Fruit fly (Drosophila melanogaster): ENCODE measurements around the gene CG1801.

The CG1801 gene

dm6 chrX:21339476-21339931 is 22.2 kb upstream of the CG1801 start, which contains the start of the genes tty and fliI (continued):
- TF ChIP-seq CG10631 (GFP tag; optimal IDR thresholded peaks at IDR 0.05) (peak; percentile 86), achi (GFP tag; optimal IDR thresholded peaks at IDR 0.05) (peak; percentile 85), CG16779 (tag; optimal IDR thresholded peaks at IDR 0.05) (peak; percentile 95), CG4318 (GFP tag; optimal IDR thresholded peaks at IDR 0.05) (peak; percentile 82), CG3919 (GFP tag; optimal IDR thresholded peaks at IDR 0.05) (peak; percentile 90), fd85E (GFP tag; optimal IDR thresholded peaks at IDR 0.05) (peak; percentile 63), dsx (GFP tag; optimal IDR thresholded peaks at IDR 0.05; ENCODE audit: poor library complexity, severe bottlenecking) (peak; percentile 81), eg (GFP tag; IDR thresholded peaks at IDR 0.05) (peak; percentile 96), CG32006 (GFP tag; optimal IDR thresholded peaks at IDR 0.05) (peak; percentile 92), net (GFP tag; optimal IDR thresholded peaks at IDR 0.05) (peak; percentile 84), ss (GFP tag; optimal IDR thresholded peaks at IDR 0.05) (peak; percentile 97), CG7368 (GFP tag; optimal IDR thresholded peaks at IDR 0.05) (peak; percentile 87), CG1621 (tag; optimal IDR thresholded peaks at IDR 0.05) (peak; percentile 88), CG10669 (GFP tag; optimal IDR thresholded peaks at IDR 0.05) (peak; percentile 84), pdm3 (GFP tag; optimal IDR thresholded peaks at IDR 0.05) (peak; percentile 92), CG31627 (GFP tag; optimal IDR thresholded peaks at IDR 0.05) (peak; percentile 91), CG6792 (GFP tag; optimal IDR thresholded peaks at IDR 0.05) (peak; percentile 84), CG34406 (GFP tag; optimal IDR thresholded peaks at IDR 0.05) (peak; percentile 70), OdsH (GFP tag; optimal IDR thresholded peaks at IDR 0.05) (peak; percentile 91), Sox15 (GFP tag; optimal IDR thresholded peaks at IDR 0.05) (peak; percentile 86), CG6808 (GFP tag; optimal IDR thresholded peaks at IDR 0.05) (peak; percentile 95), Lpt (GFP tag; optimal IDR thresholded peaks at IDR 0.05) (peak; percentile 78), salr (GFP tag; optimal IDR thresholded peaks at IDR 0.05) (peak; percentile 75 to 88), CG9139 (GFP tag; optimal IDR thresholded peaks at IDR 0.05) (peak; percentile 93)

DNA sequence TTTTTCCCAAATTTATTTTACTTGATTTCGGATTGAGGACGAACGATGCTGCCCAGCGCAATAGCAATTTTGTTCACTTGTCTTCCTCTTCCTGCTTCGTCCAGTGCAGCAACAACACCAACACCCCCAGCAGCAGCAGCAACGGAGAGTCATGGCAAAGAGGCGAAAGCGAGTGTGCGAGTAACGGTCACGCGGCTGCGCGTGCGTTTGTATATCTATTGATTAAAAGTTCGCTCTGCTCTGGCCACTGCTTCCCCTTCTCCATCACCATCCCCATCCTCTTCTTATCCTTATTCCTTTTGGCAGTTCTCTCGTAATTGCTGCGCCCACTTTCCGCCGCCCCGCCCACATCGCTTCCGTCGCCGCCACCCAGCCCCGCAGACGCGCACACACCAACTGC is 20.8 kb upstream of the CG1801 start:
- no peak for TF ChIP-seq Smox (GFP tag; optimal IDR thresholded peaks at IDR 0.05)
- no peak for TF ChIP-seq CG3919 (GFP tag; optimal IDR thresholded peaks at IDR 0.05)
- no peak for TF ChIP-seq CG34406 (GFP tag; optimal IDR thresholded peaks at IDR 0.05)
- no peak for TF ChIP-seq CG4318 (GFP tag; optimal IDR thresholded peaks at IDR 0.05)
- TF ChIP-seq CG11762 (GFP tag; optimal IDR thresholded peaks at IDR 0.05; ENCODE audit: insufficient read depth): no peak
- no peak for TF ChIP-seq cyc (GFP tag; optimal IDR thresholded peaks at IDR 0.05)
- TF ChIP-seq CG16779 (tag; optimal IDR thresholded peaks at IDR 0.05): no peak
- no peak for TF ChIP-seq CG9139 (GFP tag; optimal IDR thresholded peaks at IDR 0.05)
- no peak for TF ChIP-seq Met (GFP tag; optimal IDR thresholded peaks at IDR 0.05)
- TF ChIP-seq Eip78C (GFP tag): no peak
- no peak for TF ChIP-seq Sox15 (GFP tag; optimal IDR thresholded peaks at IDR 0.05)
- TF ChIP-seq Ets21C (GFP tag; optimal IDR thresholded peaks at IDR 0.05): no peak
- no peak for TF ChIP-seq Eip75B (GFP tag; optimal IDR thresholded peaks at IDR 0.05)
- TF ChIP-seq lz (GFP tag; optimal IDR thresholded peaks at IDR 0.05): no peak
- no peak for TF ChIP-seq Hr38 (GFP tag; optimal IDR thresholded peaks at IDR 0.05)
- no peak for TF ChIP-seq CG11902 (GFP tag; optimal IDR thresholded peaks at IDR 0.05)
- TF ChIP-seq CG32006 (GFP tag; optimal IDR thresholded peaks at IDR 0.05): no peak
- no peak for TF ChIP-seq CG6854 (GFP tag; optimal IDR thresholded peaks at IDR 0.05)

dm6 chrX:21337057-21337456 is 19.7 kb upstream of the CG1801 start:
- TF ChIP-seq CG3032 (tag; optimal IDR thresholded peaks at IDR 0.05) (no peak), Sox15 (GFP tag; optimal IDR thresholded peaks at IDR 0.05) (no peak), CG1621 (tag; optimal IDR thresholded peaks at IDR 0.05) (no peak), CG31627 (GFP tag; optimal IDR thresholded peaks at IDR 0.05) (no peak), Hr39 (GFP tag; optimal IDR thresholded peaks at IDR 0.05) (no peak), Hr4 (GFP tag; optimal IDR thresholded peaks at IDR 0.05) (no peak), lz (GFP tag; optimal IDR thresholded peaks at IDR 0.05) (no peak), Smox (GFP tag; optimal IDR thresholded peaks at IDR 0.05) (no peak), Eip75B (GFP tag; optimal IDR thresholded peaks at IDR 0.05) (no peak), CG4318 (GFP tag; optimal IDR thresholded peaks at IDR 0.05) (no peak), CG11902 (GFP tag; optimal IDR thresholded peaks at IDR 0.05) (no peak), topi (GFP tag; optimal IDR thresholded peaks at IDR 0.05) (no peak), salr (GFP tag; optimal IDR thresholded peaks at IDR 0.05) (no peak), eg (GFP tag; IDR thresholded peaks at IDR 0.05) (no peak), CG10669 (GFP tag; optimal IDR thresholded peaks at IDR 0.05) (no peak), CG8632 (GFP tag; optimal IDR thresholded peaks at IDR 0.05) (no peak), esn (GFP tag; optimal IDR thresholded peaks at IDR 0.05) (no peak)
